Worm (Caenorhabditis elegans) whole organism, L2 larva: ENCODE results near the gene dhs-31.
"Not testable (repeated sequence)": the region's sequence is repeated elsewhere in the genome, so short reads cannot be mapped to it uniquely, and the experiment has no call there.

Experiments
- C34F6.9 ChIP-seq: fragments of 150-350 bp; optimal IDR thresholded peaks from 2 replicates; lab custom pipeline; 2014; ENCODE audit warnings: missing biosample characterization, missing genetic modification characterization
- F13H6.1 ChIP-seq: sonication (generic microtip); optimal IDR thresholded peaks from 2 replicates; lab custom pipeline; 2016; ENCODE audit warnings: missing genetic modification characterization, missing compliant biosample characterization
- R02D3.7 ChIP-seq: fragments of 150-350 bp; optimal IDR thresholded peaks from 2 replicates; lab custom pipeline; 2014; ENCODE audit warnings: missing biosample characterization, missing genetic modification characterization
- Y55F3AM.14 ChIP-seq: fragments of 200-800 bp; sonication (Bioruptor generic); optimal IDR thresholded peaks from 2 replicates; lab custom pipeline; 2018; ENCODE audit warnings: mild to moderate bottlenecking, missing genetic modification characterization, missing compliant biosample characterization
- ZK546.5 ChIP-seq: sonication (generic microtip); optimal IDR thresholded peaks from 2 replicates; lab custom pipeline; 2017; ENCODE audit warnings: missing biosample characterization, missing genetic modification characterization
- aly-2 ChIP-seq: fragments of 150-350 bp; optimal IDR thresholded peaks from 2 replicates; lab custom pipeline; 2014; ENCODE audit warnings: missing biosample characterization, missing genetic modification characterization
- ama-1 ChIP-seq: fragments of 150-350 bp; optimal IDR thresholded peaks from 2 replicates; lab custom pipeline; 2018; ENCODE audit warnings: inconsistent platforms
- blmp-1 ChIP-seq: sonication (generic microtip); optimal IDR thresholded peaks from 2 replicates; lab custom pipeline; 2017; ENCODE audit warnings: missing genetic modification characterization, mild to moderate bottlenecking, missing compliant biosample characterization, antibody characterized with exemption, moderate library complexity; ENCODE audit not compliant: insufficient read depth
- ceh-16 ChIP-seq: fragments of 150-350 bp; optimal IDR thresholded peaks from 2 replicates; lab custom pipeline; 2014; ENCODE audit warnings: missing biosample characterization, missing genetic modification characterization
- ceh-82 ChIP-seq: fragments of 150-350 bp; optimal IDR thresholded peaks from 2 replicates; lab custom pipeline; 2014; ENCODE audit warnings: missing biosample characterization, missing genetic modification characterization
- crh-2 ChIP-seq: sonication (generic microtip); optimal IDR thresholded peaks from 2 replicates; lab custom pipeline; 2017; ENCODE audit warnings: missing biosample characterization, missing genetic modification characterization
- dmd-4 ChIP-seq: sonication (generic microtip); optimal IDR thresholded peaks from 2 replicates; lab custom pipeline; 2017; ENCODE audit warnings: missing biosample characterization, missing genetic modification characterization
- egl-27 ChIP-seq: sonication (generic microtip); optimal IDR thresholded peaks from 3 replicates; lab custom pipeline; 2017; ENCODE audit warnings: missing biosample characterization, missing genetic modification reagents, missing genetic modification characterization
- fos-1 ChIP-seq: fragments of 150-350 bp; optimal IDR thresholded peaks from 2 replicates; lab custom pipeline; 2014; ENCODE audit warnings: missing biosample characterization, missing genetic modification characterization
- gmeb-1 ChIP-seq: fragments of 150-350 bp; optimal IDR thresholded peaks from 2 replicates; lab custom pipeline; 2014; ENCODE audit warnings: missing biosample characterization, missing genetic modification characterization
- lin-11 ChIP-seq: fragments of 150-350 bp; sonication (generic microtip); optimal IDR thresholded peaks from 2 replicates; lab custom pipeline; 2014; ENCODE audit warnings: missing biosample characterization, missing genetic modification characterization, inconsistent platforms, mixed read lengths
- lin-39 ChIP-seq: fragments of 150-350 bp; optimal IDR thresholded peaks from 2 replicates; lab custom pipeline; 2014; ENCODE audit warnings: missing biosample characterization, missing genetic modification reagents, missing genetic modification characterization
- lsy-2 ChIP-seq, 2 experiments: fragments of 150-350 bp in 1 of 2; sonication (generic microtip) in 1 of 2; optimal IDR thresholded peaks; 2 replicates each; lab custom pipeline; 2014 to 2017; ENCODE audit warnings: missing biosample characterization in 2 of 2, missing genetic modification characterization in 2 of 2
- mab-5 ChIP-seq: fragments of 150-350 bp; optimal IDR thresholded peaks from 2 replicates; lab custom pipeline; 2014; ENCODE audit warnings: missing biosample characterization, missing genetic modification characterization
- mdl-1 ChIP-seq, 2 experiments: fragments of 150-350 bp in 1 of 2; sonication (generic microtip) in 1 of 2; optimal IDR thresholded peaks; 2 replicates each; lab custom pipeline; 2017; ENCODE audit warnings: missing biosample characterization in 2 of 2, missing genetic modification characterization in 2 of 2
- nhr-10 ChIP-seq: sonication (generic microtip); optimal IDR thresholded peaks from 2 replicates; lab custom pipeline; 2017; ENCODE audit warnings: missing biosample characterization, missing genetic modification characterization
- nhr-11 ChIP-seq: fragments of 150-350 bp; optimal IDR thresholded peaks from 2 replicates; lab custom pipeline; 2014; ENCODE audit warnings: missing biosample characterization, missing genetic modification characterization
- nhr-12 ChIP-seq: fragments of 150-350 bp; optimal IDR thresholded peaks from 2 replicates; lab custom pipeline; 2014; ENCODE audit warnings: missing biosample characterization, missing genetic modification characterization
- nhr-23 ChIP-seq: fragments of 150-350 bp; optimal IDR thresholded peaks from 2 replicates; lab custom pipeline; 2014; ENCODE audit warnings: missing biosample characterization, missing genetic modification reagents, missing genetic modification characterization
- nhr-237 ChIP-seq: fragments of 150-350 bp; optimal IDR thresholded peaks from 2 replicates; lab custom pipeline; 2014; ENCODE audit warnings: missing biosample characterization, missing genetic modification characterization
- nhr-25 ChIP-seq: fragments of 150-350 bp; sonication (generic microtip); optimal IDR thresholded peaks from 3 replicates; lab custom pipeline; 2014; ENCODE audit warnings: missing biosample characterization, missing genetic modification characterization
- nhr-77 ChIP-seq: fragments of 150-350 bp; optimal IDR thresholded peaks from 2 replicates; lab custom pipeline; 2014; ENCODE audit warnings: missing biosample characterization, missing genetic modification characterization
- peb-1 ChIP-seq: fragments of 150-350 bp; optimal IDR thresholded peaks from 2 replicates; lab custom pipeline; 2014; ENCODE audit warnings: missing biosample characterization, missing genetic modification characterization
- skn-1 ChIP-seq: sonication (generic microtip); optimal IDR thresholded peaks from 2 replicates; lab custom pipeline; 2017; ENCODE audit warnings: missing biosample characterization, missing genetic modification characterization
- sma-3 ChIP-seq: sonication (generic microtip); optimal IDR thresholded peaks from 2 replicates; lab custom pipeline; 2016; ENCODE audit warnings: missing genetic modification reagents, missing genetic modification characterization, missing compliant biosample characterization
- sma-9 ChIP-seq, 2 experiments: fragments of 150-350 bp in 1 of 2; sonication (generic microtip) in 1 of 2; optimal IDR thresholded peaks; 2 replicates each; lab custom pipeline; 2014 to 2016; ENCODE audit warnings: missing genetic modification characterization in 2 of 2, mild to moderate bottlenecking in 1 of 2, missing biosample characterization in 1 of 2, missing compliant biosample characterization in 1 of 2, missing genetic modification reagents in 1 of 2, moderate library complexity in 1 of 2
- snpc-4 ChIP-seq: fragments of 150-350 bp; optimal IDR thresholded peaks from 2 replicates; lab custom pipeline; 2014; ENCODE audit warnings: missing biosample characterization, missing genetic modification characterization
- unc-39 ChIP-seq: fragments of 150-350 bp; optimal IDR thresholded peaks from 2 replicates; lab custom pipeline; 2014; ENCODE audit warnings: missing biosample characterization, missing genetic modification characterization
- unc-55 ChIP-seq: fragments of 150-350 bp; sonication (generic microtip); optimal IDR thresholded peaks from 3 replicates; lab custom pipeline; 2014; ENCODE audit warnings: missing biosample characterization, missing genetic modification reagents, missing genetic modification characterization
- unc-62 ChIP-seq: fragments of 150-350 bp; optimal IDR thresholded peaks from 2 replicates; lab custom pipeline; 2014; ENCODE audit warnings: missing biosample characterization, missing genetic modification reagents, missing genetic modification characterization
- ztf-1 ChIP-seq: fragments of 200-800 bp; sonication (Bioruptor generic); conservative IDR thresholded peaks from 2 replicates; pipeline ENCODE4 v1.3.6; 2022; ENCODE audit warnings: missing genetic modification characterization, missing compliant biosample characterization
- ztf-11 ChIP-seq: sonication (generic microtip); optimal IDR thresholded peaks from 2 replicates; lab custom pipeline; 2017; ENCODE audit warnings: missing biosample characterization, missing genetic modification characterization
- ztf-4 ChIP-seq: fragments of 150-350 bp; optimal IDR thresholded peaks from 2 replicates; lab custom pipeline; 2014; ENCODE audit warnings: missing biosample characterization, missing genetic modification characterization

dhs-31 gene

ce11 chrIV:10036966-10037365, 3.7 kb downstream of the dhs-31 start, which contains the start of gene F44D12.10:
Gene F44D12.10, minus strand, starts transcription at chrIV:10037066.
- TF ChIP-seq F13H6.1 (tag; lab: Kevin White, UChicago) (no peak), unc-62 (GFP tag; lab: Kevin White, UChicago) (no peak), ceh-16 (tag; lab: Kevin White, UChicago) (no peak), sma-3 (no peak), fos-1 (tag; lab: Kevin White, UChicago) (no peak), ztf-1 (GFP tag; lab: Robert Waterston, UW) (no peak), ztf-11 (tag; lab: Kevin White, UChicago) (no peak), nhr-23 (tag; lab: Kevin White, UChicago) (no peak), peb-1 (no peak), crh-2 (tag; lab: Kevin White, UChicago) (no peak), ama-1 (lab: Kevin White, UChicago) (no peak), nhr-77 (no peak), ztf-4 (no peak), R02D3.7 (tag; lab: Kevin White, UChicago) (no peak), ZK546.5 (tag; lab: Kevin White, UChicago) (no peak), unc-39 (tag; lab: Kevin White, UChicago) (no peak), blmp-1 (tag; lab: Kevin White, UChicago) (no peak), Y55F3AM.14 (GFP tag; lab: Kevin White, UChicago) (no peak), gmeb-1 (tag; lab: Kevin White, UChicago) (no peak)
- TF ChIP-seq, all 48 proteins: peak for 0

- TF ChIP-seq skn-1: no peak
- no peak for TF ChIP-seq fos-1 (tag; lab: Kevin White, UChicago)
Measured at ce11 chrIV:10033053-10033452, 7.7 kb downstream of the dhs-31 start, which contains the start of gene F44D12.6. Gene F44D12.6, plus strand, starts transcription at chrIV:10033353.

- TF ChIP-seq ceh-82; mab-5 (tag; lab: Kevin White, UChicago); ZK546.5 (tag; lab: Kevin White, UChicago): not testable (repeated sequence)
- TF ChIP-seq, all 48 proteins: peak for 0; not testable (repeated sequence) for 48
Measured at ce11 chrIV:10028779-10029178, 11.9 kb downstream of the dhs-31 start, which contains the start of the genes F44D12.16 and msd-2. Gene F44D12.16, plus strand, starts transcription at chrIV:10029079. Gene msd-2, plus strand, starts transcription at chrIV:10029083.

ce11 chrIV:10027566-10027965, 13.1 kb downstream of the dhs-31 start, which contains the start of gene gipc-2:
Gene gipc-2, minus strand, starts transcription at chrIV:10027666.
- TF ChIP-seq nhr-25 (tag; lab: Kevin White, UChicago) (no peak), unc-55 (GFP tag; lab: Kevin White, UChicago) (no peak), ztf-1 (GFP tag; lab: Robert Waterston, UW) (no peak), R02D3.7 (tag; lab: Kevin White, UChicago) (no peak), nhr-237 (tag; lab: Kevin White, UChicago) (no peak), nhr-12 (tag; lab: Kevin White, UChicago) (no peak), Y55F3AM.14 (GFP tag; lab: Kevin White, UChicago) (no peak), egl-27 (no peak), unc-39 (tag; lab: Kevin White, UChicago) (no peak), snpc-4 (tag; lab: Kevin White, UChicago) (no peak), sma-9 (GFP tag; optimal IDR thresholded peaks at IDR 0.05; lab: Kevin White, UChicago) (no peak), sma-9 (tag; optimal IDR thresholded peaks at IDR 0.05; lab: Kevin White, UChicago) (no peak), C34F6.9 (no peak)

- no peak for TF ChIP-seq lin-39
- no peak for TF ChIP-seq lsy-2 (tag; optimal IDR thresholded peaks at IDR 0.05; lab: Kevin White, UChicago)
- TF ChIP-seq, all 48 proteins: peak for 0
Measured at ce11 chrIV:10026129-10026528, 14.6 kb downstream of the dhs-31 start.

- TF ChIP-seq nhr-11 (tag; lab: Kevin White, UChicago) (no peak), dmd-4 (tag; lab: Kevin White, UChicago) (no peak), peb-1 (no peak), unc-55 (GFP tag; lab: Kevin White, UChicago) (no peak), aly-2 (tag; lab: Kevin White, UChicago) (no peak), lin-11 (tag; lab: Kevin White, UChicago) (no peak), nhr-23 (tag; lab: Kevin White, UChicago) (no peak), mdl-1 (tag; optimal IDR thresholded peaks at IDR 0.05; lab: Kevin White, UChicago) (no peak), Y55F3AM.14 (GFP tag; lab: Kevin White, UChicago) (no peak), nhr-12 (tag; lab: Kevin White, UChicago) (no peak), skn-1 (no peak), nhr-10 (tag; lab: Kevin White, UChicago) (no peak)
Measured at ce11 chrIV:10022991-10023390, 17.7 kb downstream of the dhs-31 start, which contains the start of gene F44D12.8. Gene F44D12.8, plus strand, starts transcription at chrIV:10023291.
